Worm (Caenorhabditis elegans) whole organism, L4 larva: ENCODE results near the gene got-2.2.

Experiments used
- D1046.2 ChIP-seq: fragments of 200-800 bp; sonication (Bioruptor generic); IDR thresholded peaks from 2 replicates; pipeline ENCODE4 v1.3.6; 2022; ENCODE audit warnings: missing genetic modification characterization, missing compliant biosample characterization
- F26F4.8 ChIP-seq: fragments of 200-800 bp; sonication (Bioruptor generic); conservative IDR thresholded peaks from 2 replicates; pipeline ENCODE4 v1.3.6; 2022; ENCODE audit warnings: missing genetic modification characterization, missing compliant biosample characterization
- F44E2.7 ChIP-seq: fragments of 200-800 bp; sonication (Bioruptor generic); IDR thresholded peaks from 2 replicates; pipeline ENCODE4 v2.1.2; 2022; ENCODE audit warnings: missing genetic modification characterization, missing compliant biosample characterization
- F49E8.2 ChIP-seq: sonication (generic microtip); optimal IDR thresholded peaks from 2 replicates; lab custom pipeline; 2016; ENCODE audit warnings: missing compliant biosample characterization, mild to moderate bottlenecking, missing genetic modification characterization, borderline replicate concordance
- Y48G9A.11 ChIP-seq: fragments of 200-800 bp; sonication (Bioruptor generic); IDR thresholded peaks from 2 replicates; pipeline ENCODE4 v1.3.6; 2022; ENCODE audit warnings: missing genetic modification reagents, missing genetic modification characterization, missing compliant biosample characterization
- aha-1 ChIP-seq: fragments of 150-350 bp; peaks from one replicate; lab custom pipeline; 2014; ENCODE audit warnings: missing biosample characterization, missing genetic modification characterization
- ama-1 ChIP-seq: fragments of 150-350 bp; optimal IDR thresholded peaks from 2 replicates; lab custom pipeline; 2014; ENCODE audit warnings: inconsistent platforms, mixed read lengths
- arid-1 ChIP-seq: fragments of 200-800 bp; sonication (Bioruptor generic); conservative IDR thresholded peaks from 2 replicates; pipeline ENCODE4 v1.3.6; 2022; ENCODE audit warnings: missing genetic modification reagents, missing genetic modification characterization, missing compliant biosample characterization
- ces-1 ChIP-seq: fragments of 150-350 bp; sonication (generic microtip); optimal IDR thresholded peaks from 4 replicates; lab custom pipeline; 2014; ENCODE audit warnings: missing biosample characterization, missing genetic modification reagents, missing genetic modification characterization
- daf-16 ChIP-seq, 3 experiments: sonication (generic microtip); optimal IDR thresholded peaks; 2 replicates each; lab custom pipeline; 2016 to 2017; ENCODE audit warnings: missing genetic modification characterization in 3 of 3, missing genetic modification reagents in 3 of 3, mild to moderate bottlenecking in 2 of 3, missing compliant biosample characterization in 2 of 3, missing biosample characterization in 1 of 3, moderate library complexity in 1 of 3
- dmd-6 ChIP-seq: fragments of 200-800 bp; sonication (Bioruptor generic); IDR thresholded peaks from 2 replicates; pipeline ENCODE4 v1.3.6; 2022; ENCODE audit warnings: missing genetic modification reagents, missing genetic modification characterization, missing compliant biosample characterization
- duxl-1 ChIP-seq: sonication (generic microtip); optimal IDR thresholded peaks from 2 replicates; lab custom pipeline; 2016; ENCODE audit warnings: mild to moderate bottlenecking, missing genetic modification characterization, moderate library complexity, missing compliant biosample characterization; ENCODE audit not compliant: poor library complexity
- dve-1 ChIP-seq: sonication (generic microtip); optimal IDR thresholded peaks from 2 replicates; lab custom pipeline; 2017; ENCODE audit warnings: antibody characterized with exemption, mild to moderate bottlenecking, missing genetic modification characterization, missing compliant biosample characterization; ENCODE audit not compliant: insufficient read depth
- egl-43 ChIP-seq: fragments of 200-800 bp; sonication (Bioruptor generic); IDR thresholded peaks from 2 replicates; pipeline ENCODE4 v1.3.6; 2022; ENCODE audit warnings: missing genetic modification reagents, missing genetic modification characterization, missing compliant biosample characterization
- hif-1 ChIP-seq, 2 experiments: sonication (generic microtip); optimal IDR thresholded peaks; 2 replicates each; lab custom pipeline; 2016 to 2017; ENCODE audit warnings: missing compliant biosample characterization in 2 of 2, missing genetic modification characterization in 2 of 2, missing genetic modification reagents in 2 of 2, missing genotype in 2 of 2, mild to moderate bottlenecking in 1 of 2
- hlh-11 ChIP-seq: fragments of 200-800 bp; sonication (Bioruptor generic); optimal IDR thresholded peaks from 2 replicates; lab custom pipeline; 2018; ENCODE audit warnings: mild to moderate bottlenecking, missing genetic modification characterization, missing compliant biosample characterization
- hlh-30 ChIP-seq: sonication (generic microtip); optimal IDR thresholded peaks from 2 replicates; lab custom pipeline; 2017; ENCODE audit warnings: antibody characterized with exemption, mild to moderate bottlenecking, missing genetic modification characterization, missing compliant biosample characterization; ENCODE audit not compliant: insufficient read depth
- hmg-1.1 ChIP-seq: fragments of 200-800 bp; sonication (Bioruptor generic); IDR thresholded peaks from 2 replicates; pipeline ENCODE4 v1.3.6; 2022; ENCODE audit warnings: missing genetic modification reagents, missing genetic modification characterization, missing compliant biosample characterization
- jun-1 ChIP-seq: fragments of 150-350 bp; optimal IDR thresholded peaks from 2 replicates; lab custom pipeline; 2014; ENCODE audit warnings: missing biosample characterization, missing genetic modification reagents, missing genetic modification characterization
- lin-29 ChIP-seq: fragments of 200-800 bp; sonication (Bioruptor generic); IDR thresholded peaks from 2 replicates; pipeline ENCODE4 v1.3.6; 2022; ENCODE audit warnings: missing genetic modification reagents, missing genetic modification characterization, missing compliant biosample characterization
- lsy-2 ChIP-seq, 2 experiments: fragments of 150-350 bp in 1 of 2; sonication (generic microtip) in 1 of 2; optimal IDR thresholded peaks; 2 replicates each; lab custom pipeline; 2014 to 2017; ENCODE audit warnings: missing biosample characterization in 2 of 2, missing genetic modification characterization in 2 of 2
- mdl-1 ChIP-seq, 2 experiments: fragments of 150-350 bp in 1 of 2; sonication (generic microtip) in 1 of 2; optimal IDR thresholded peaks; 2 replicates each; lab custom pipeline; 2014 to 2017; ENCODE audit warnings: missing biosample characterization in 2 of 2, missing genetic modification characterization in 2 of 2
- mep-1 ChIP-seq: fragments of 150-350 bp; sonication (generic microtip); optimal IDR thresholded peaks from 3 replicates; lab custom pipeline; 2014; ENCODE audit warnings: missing biosample characterization, missing genetic modification characterization
- mxl-3 ChIP-seq: fragments of 200-800 bp; sonication (Bioruptor generic); optimal IDR thresholded peaks from 2 replicates; lab custom pipeline; 2018; ENCODE audit warnings: mild to moderate bottlenecking, missing genetic modification characterization, missing compliant biosample characterization
- nhr-10 ChIP-seq: fragments of 150-350 bp; optimal IDR thresholded peaks from 2 replicates; lab custom pipeline; 2014; ENCODE audit warnings: missing biosample characterization, missing genetic modification characterization
- nhr-11 ChIP-seq: fragments of 150-350 bp; optimal IDR thresholded peaks from 2 replicates; lab custom pipeline; 2014; ENCODE audit warnings: missing biosample characterization, missing genetic modification characterization
- nhr-25 ChIP-seq: sonication (generic microtip); optimal IDR thresholded peaks from 2 replicates; lab custom pipeline; 2017; ENCODE audit warnings: missing genetic modification characterization, mild to moderate bottlenecking, missing compliant biosample characterization, antibody characterized with exemption, moderate library complexity, borderline replicate concordance; ENCODE audit not compliant: insufficient read depth
- nhr-28 ChIP-seq: fragments of 150-350 bp; optimal IDR thresholded peaks from 2 replicates; lab custom pipeline; 2014; ENCODE audit warnings: missing biosample characterization, missing genetic modification characterization
- nhr-42 ChIP-seq: fragments of 200-800 bp; sonication (Bioruptor generic); IDR thresholded peaks from 2 replicates; pipeline ENCODE4 v1.3.6; 2022; ENCODE audit warnings: missing genetic modification characterization, missing compliant biosample characterization
- nhr-48 ChIP-seq: sonication (generic microtip); optimal IDR thresholded peaks from 2 replicates; lab custom pipeline; 2016; ENCODE audit warnings: mild to moderate bottlenecking, missing genetic modification characterization, missing compliant biosample characterization
- nhr-77 ChIP-seq: fragments of 150-350 bp; optimal IDR thresholded peaks from 2 replicates; lab custom pipeline; 2014; ENCODE audit warnings: missing biosample characterization, missing genetic modification characterization
- pha-4 ChIP-seq, 2 experiments: fragments of 150-350 bp in 1 of 2; fragments of 200-800 bp in 1 of 2; sonication (Bioruptor generic) in 1 of 2; IDR thresholded peaks in 1 of 2; optimal IDR thresholded peaks in 1 of 2; 2 replicates each; pipeline versions ENCODE4 v1.3.6 to Lab custom; 2014 to 2022; ENCODE audit warnings: missing genetic modification characterization in 2 of 2, missing genetic modification reagents in 2 of 2, missing biosample characterization in 1 of 2, missing compliant biosample characterization in 1 of 2
- php-3 ChIP-seq: fragments of 200-800 bp; sonication (Bioruptor generic); IDR thresholded peaks from 2 replicates; pipeline ENCODE4 v1.3.6; 2022; ENCODE audit warnings: missing genetic modification reagents, missing genetic modification characterization, missing compliant biosample characterization
- sdz-12 ChIP-seq: fragments of 200-800 bp; sonication (Bioruptor generic); optimal IDR thresholded peaks from 2 replicates; lab custom pipeline; 2018; ENCODE audit warnings: mild to moderate bottlenecking, missing genetic modification characterization, missing compliant biosample characterization
- set-16 ChIP-seq: fragments of 200-800 bp; sonication (Bioruptor generic); IDR thresholded peaks from 2 replicates; pipeline ENCODE4 v1.3.6; 2022; ENCODE audit warnings: missing genetic modification reagents, missing genetic modification characterization, missing compliant biosample characterization
- skn-1 ChIP-seq: fragments of 150-350 bp; optimal IDR thresholded peaks from 2 replicates; lab custom pipeline; 2014; ENCODE audit warnings: missing biosample characterization, missing genetic modification characterization
- snpc-1.2 ChIP-seq: fragments of 200-800 bp; sonication (Bioruptor generic); IDR thresholded peaks from 2 replicates; pipeline ENCODE4 v1.3.6; 2022; ENCODE audit warnings: missing genetic modification reagents, missing genetic modification characterization, missing compliant biosample characterization
- unc-130 ChIP-seq: sonication (generic microtip); optimal IDR thresholded peaks from 2 replicates; lab custom pipeline; 2016; ENCODE audit warnings: missing genetic modification reagents, missing genetic modification characterization, missing compliant biosample characterization
- unc-62 ChIP-seq, 3 experiments: fragments of 150-350 bp in 1 of 3; sonication (generic microtip); optimal IDR thresholded peaks in 2 of 3; peaks in 1 of 3; 1 replicate in 1 of 3; 2 replicates in 2 of 3; lab custom pipeline; 2014 to 2017; ENCODE audit warnings: missing biosample characterization in 3 of 3, missing genetic modification characterization in 3 of 3, missing genetic modification reagents in 3 of 3, missing genotype in 1 of 3

Gene got-2.2

ce11 chrX:6202809-6203208 is 38.0 kb upstream of the got-2.2 start:
- no peak for TF ChIP-seq set-16 (GFP tag; lab: Robert Waterston, UW)
- peak; percentile 1 for TF ChIP-seq nhr-11 (tag; lab: Kevin White, UChicago)
- peak in 1 of 2 experiments; percentile 23 for TF ChIP-seq daf-16 (GFP tag; optimal IDR thresholded peaks at IDR 0.05; lab: Kevin White, UChicago)
- no peak for TF ChIP-seq daf-16 (tag; optimal IDR thresholded peaks at IDR 0.05; lab: Kevin White, UChicago)

DNA sequence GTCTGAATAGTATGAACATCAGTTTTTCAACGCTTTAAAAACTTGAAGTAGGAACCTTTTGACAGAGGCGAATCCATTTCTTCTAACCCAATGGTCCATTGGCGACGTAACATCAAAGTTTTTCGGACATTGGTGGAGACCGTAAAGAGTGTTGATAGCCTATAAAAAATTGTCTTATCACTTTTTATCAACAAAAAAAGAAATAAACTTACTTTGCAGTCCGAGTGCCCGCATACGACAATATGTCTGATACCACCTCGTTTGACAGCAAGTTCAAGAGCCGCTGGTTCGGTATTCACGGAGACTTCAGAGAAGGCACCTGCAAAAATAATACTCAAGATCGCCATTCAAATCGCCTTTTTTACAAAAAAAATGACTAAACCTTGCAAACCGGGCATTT is 37.5 kb upstream of the got-2.2 start:
- TF ChIP-seq Y48G9A.11 (no peak), hmg-1.1 (GFP tag; lab: Robert Waterston, UW) (no peak), F26F4.8 (GFP tag; lab: Robert Waterston, UW) (no peak), dmd-6 (GFP tag; lab: Robert Waterston, UW) (peak; percentile 22; the same call in 1 of the 2 replicates), php-3 (GFP tag; lab: Robert Waterston, UW) (peak; percentile 60; the same call in 1 of the 2 replicates), aha-1 (peak; percentile 60), jun-1 (tag; lab: Kevin White, UChicago) (no peak), lin-29 (GFP tag; lab: Robert Waterston, UW) (no peak), duxl-1 (tag; lab: Kevin White, UChicago) (no peak), daf-16 (GFP tag; optimal IDR thresholded peaks at IDR 0.05; lab: Kevin White, UChicago) (no peak), daf-16 (tag; optimal IDR thresholded peaks at IDR 0.05; lab: Kevin White, UChicago) (peak; percentile 41), F44E2.7 (GFP tag; lab: Robert Waterston, UW) (no peak), ces-1 (no peak), nhr-42 (no peak), egl-43 (no peak), arid-1 (GFP tag; lab: Robert Waterston, UW) (no peak), nhr-10 (tag; lab: Kevin White, UChicago) (no peak)

ce11 chrX:6204696-6205232 is 36.0 kb upstream of the got-2.2 start, which contains the start of gene bca-1:
bca-1 (minus strand) TSS chrX:6204746.
- peak; percentile 77 for TF ChIP-seq aha-1
- TF ChIP-seq pha-4 (GFP tag; IDR thresholded peaks at IDR 0.05; lab: Robert Waterston, UW), result no peak
- peak; percentile 5 for TF ChIP-seq pha-4 (tag; optimal IDR thresholded peaks at IDR 0.05; lab: Kevin White, UChicago)
- peak in 1 of 2 experiments; percentile 22 for TF ChIP-seq daf-16 (GFP tag; optimal IDR thresholded peaks at IDR 0.05; lab: Kevin White, UChicago)
- peak; percentile 53 for TF ChIP-seq daf-16 (tag; optimal IDR thresholded peaks at IDR 0.05; lab: Kevin White, UChicago)
- TF ChIP-seq dmd-6 (GFP tag; lab: Robert Waterston, UW), result peak; percentile 70
- TF ChIP-seq mxl-3 (GFP tag; lab: Kevin White, UChicago), result peak; percentile 37
- TF ChIP-seq nhr-25, result peak; percentile 14
- TF ChIP-seq sdz-12 (GFP tag; lab: Kevin White, UChicago), result no peak
- peak; percentile 64 for TF ChIP-seq nhr-10 (tag; lab: Kevin White, UChicago)
- TF ChIP-seq D1046.2, result no peak
- TF ChIP-seq mdl-1 (tag; optimal IDR thresholded peaks at IDR 0.05; lab: Kevin White, UChicago), result peak in 1 of 2 experiments; percentile 49
- TF ChIP-seq nhr-77 (tag; lab: Kevin White, UChicago), result peak; percentile 6
- peak; percentile 65 for TF ChIP-seq hlh-11 (tag; lab: Kevin White, UChicago)
- peak in 1 of 2 experiments; percentile 24 for TF ChIP-seq hif-1 (tag; optimal IDR thresholded peaks at IDR 0.05; lab: Kevin White, UChicago)
- no peak for TF ChIP-seq skn-1 (tag; lab: Kevin White, UChicago)
- no peak for TF ChIP-seq F49E8.2 (tag; lab: Kevin White, UChicago)
- no peak for TF ChIP-seq unc-130 (GFP tag; lab: Kevin White, UChicago)
- TF ChIP-seq lsy-2 (tag; optimal IDR thresholded peaks at IDR 0.05; lab: Kevin White, UChicago), result peak in 1 of 2 experiments; percentile 40
- peak; percentile 68 for TF ChIP-seq nhr-28 (tag; lab: Kevin White, UChicago)
- TF ChIP-seq jun-1 (tag; lab: Kevin White, UChicago), result no peak
- TF ChIP-seq hlh-30 (tag; lab: Kevin White, UChicago), result peak; percentile 84
- TF ChIP-seq mep-1 (tag; lab: Kevin White, UChicago), result peak; percentile 59
- peak; percentile 63 for TF ChIP-seq dve-1
- no peak for TF ChIP-seq F44E2.7 (GFP tag; lab: Robert Waterston, UW)
- peak; percentile 46 for TF ChIP-seq nhr-48 (tag; lab: Kevin White, UChicago)
- peak; percentile 35 for TF ChIP-seq nhr-11 (tag; lab: Kevin White, UChicago)
- peak; percentile 37 for TF ChIP-seq ama-1 (lab: Kevin White, UChicago)
- peak in 1 of 2 experiments; percentile 92 for TF ChIP-seq unc-62 (GFP tag; optimal IDR thresholded peaks at IDR 0.05 in 1 of 2; lab: Kevin White, UChicago)
- TF ChIP-seq unc-62 (tag; optimal IDR thresholded peaks at IDR 0.05; lab: Kevin White, UChicago), result no peak
- no peak for TF ChIP-seq snpc-1.2 (GFP tag; lab: Robert Waterston, UW)
- TF ChIP-seq, all 104 proteins: peak for 20
